Fruit fly (Drosophila melanogaster): ENCODE results near the gene CG17376.

CG17376 gene

dm6 chr2L:6794956-6795522, 5.7 kb downstream of the CG17376 start:
- peak; percentile 13 for TF ChIP-seq Hr4 (GFP tag; optimal IDR thresholded peaks at IDR 0.05)
- peak; percentile 22 for TF ChIP-seq topi (GFP tag; optimal IDR thresholded peaks at IDR 0.05)
- TF ChIP-seq CG34406 (GFP tag; optimal IDR thresholded peaks at IDR 0.05) = no peak
- 0 out of 3 replicates have a peak, but pooled peaks have one; percentile 15 for TF ChIP-seq CG6163 (GFP tag; IDR thresholded peaks at IDR 0.05)
- 0 out of 3 replicates have a peak, but pooled peaks have one; percentile 8 for TF ChIP-seq CG8119 (GFP tag; IDR thresholded peaks at IDR 0.05)
- TF ChIP-seq CG11762 (GFP tag; optimal IDR thresholded peaks at IDR 0.05; ENCODE audit: insufficient read depth) = no peak
- TF ChIP-seq net (GFP tag; optimal IDR thresholded peaks at IDR 0.05) = peak; percentile 2
- no peak for TF ChIP-seq Ets21C (GFP tag; optimal IDR thresholded peaks at IDR 0.05)
- no peak for TF ChIP-seq CG1621 (tag; optimal IDR thresholded peaks at IDR 0.05)
- no peak for TF ChIP-seq esn (GFP tag; optimal IDR thresholded peaks at IDR 0.05)
- peak; percentile 79 for TF ChIP-seq Eip78C (GFP tag)
- TF ChIP-seq CG6808 (GFP tag; optimal IDR thresholded peaks at IDR 0.05) = no peak
- peak; percentile 73 for TF ChIP-seq svp (GFP tag)
- peak; percentile 5 for TF ChIP-seq Ets96B (tag; optimal IDR thresholded peaks at IDR 0.05)
- peak; percentile 21 for TF ChIP-seq achi (GFP tag; optimal IDR thresholded peaks at IDR 0.05)
- peak; percentile 6 for TF ChIP-seq CG3919 (GFP tag; optimal IDR thresholded peaks at IDR 0.05)
- TF ChIP-seq CG32006 (GFP tag; optimal IDR thresholded peaks at IDR 0.05) = peak; percentile 44

- no peak for TF ChIP-seq svp (GFP tag)
- TF ChIP-seq CG3919 (GFP tag; optimal IDR thresholded peaks at IDR 0.05) = no peak
- TF ChIP-seq OdsH (GFP tag; optimal IDR thresholded peaks at IDR 0.05) = no peak
- TF ChIP-seq Eip78C (GFP tag) = no peak
- TF ChIP-seq CG10631 (GFP tag; optimal IDR thresholded peaks at IDR 0.05) = no peak
- no peak for TF ChIP-seq Ets96B (tag; optimal IDR thresholded peaks at IDR 0.05)
- peak; percentile 49 for TF ChIP-seq fkh (GFP tag; optimal IDR thresholded peaks at IDR 0.05)
- peak; percentile 12 for TF ChIP-seq CG6854 (GFP tag; optimal IDR thresholded peaks at IDR 0.05)
- TF ChIP-seq CG1621 (tag; optimal IDR thresholded peaks at IDR 0.05) = no peak
- no peak for TF ChIP-seq Sox14 (GFP tag; optimal IDR thresholded peaks at IDR 0.05)
- TF ChIP-seq CG8632 (GFP tag; optimal IDR thresholded peaks at IDR 0.05) = no peak
- no peak for TF ChIP-seq pdm3 (GFP tag; optimal IDR thresholded peaks at IDR 0.05)
- TF ChIP-seq vri (GFP tag; optimal IDR thresholded peaks at IDR 0.05) = no peak
- no peak for TF ChIP-seq CG31627 (GFP tag; optimal IDR thresholded peaks at IDR 0.05)
- 0 out of 3 replicates have a peak, but pooled peaks have one; percentile 7 for TF ChIP-seq eg (GFP tag; IDR thresholded peaks at IDR 0.05)
- no peak for TF ChIP-seq Met (GFP tag; optimal IDR thresholded peaks at IDR 0.05)
- TF ChIP-seq salr (GFP tag; optimal IDR thresholded peaks at IDR 0.05) = no peak
- TF ChIP-seq fd85E (GFP tag; optimal IDR thresholded peaks at IDR 0.05) = no peak
- TF ChIP-seq spab (GFP tag; optimal IDR thresholded peaks at IDR 0.05) = no peak
- TF ChIP-seq CG9139 (GFP tag; optimal IDR thresholded peaks at IDR 0.05) = no peak
- TF ChIP-seq Eip75B (GFP tag; optimal IDR thresholded peaks at IDR 0.05) = no peak
- no peak for TF ChIP-seq CG16779 (tag; optimal IDR thresholded peaks at IDR 0.05)
- TF ChIP-seq topi (GFP tag; optimal IDR thresholded peaks at IDR 0.05) = no peak
Observed at dm6 chr2L:6794418-6794793, 6.3 kb downstream of the CG17376 start.

- no peak for TF ChIP-seq salr (GFP tag; optimal IDR thresholded peaks at IDR 0.05)
- no peak for TF ChIP-seq acj6 (GFP tag; optimal IDR thresholded peaks at IDR 0.05)
- peak; percentile 4 for TF ChIP-seq CG1621 (tag; optimal IDR thresholded peaks at IDR 0.05)
- TF ChIP-seq CG8319 (GFP tag; optimal IDR thresholded peaks at IDR 0.05) = no peak
- TF ChIP-seq CG6808 (GFP tag; optimal IDR thresholded peaks at IDR 0.05) = peak; percentile 3
- no peak for TF ChIP-seq Smox (GFP tag; optimal IDR thresholded peaks at IDR 0.05)
- no peak for TF ChIP-seq ss (GFP tag; optimal IDR thresholded peaks at IDR 0.05)
- TF ChIP-seq svp (GFP tag) = peak; percentile 46
- TF ChIP-seq CG6163 (GFP tag; IDR thresholded peaks at IDR 0.05) = no peak
- no peak for TF ChIP-seq Hr4 (GFP tag; optimal IDR thresholded peaks at IDR 0.05)
- peak; percentile 6 for TF ChIP-seq CG7368 (GFP tag; optimal IDR thresholded peaks at IDR 0.05)
- peak; percentile 23 for TF ChIP-seq dsx (GFP tag; optimal IDR thresholded peaks at IDR 0.05; ENCODE audit: poor library complexity, severe bottlenecking)
- 0 out of 3 replicates have a peak, but pooled peaks have one; percentile 24 for TF ChIP-seq eg (GFP tag; IDR thresholded peaks at IDR 0.05)
- no peak for TF ChIP-seq net (GFP tag; optimal IDR thresholded peaks at IDR 0.05)
- no peak for TF ChIP-seq CG3919 (GFP tag; optimal IDR thresholded peaks at IDR 0.05)
- no peak for TF ChIP-seq Sox14 (GFP tag; optimal IDR thresholded peaks at IDR 0.05)
- no peak for TF ChIP-seq lz (GFP tag; optimal IDR thresholded peaks at IDR 0.05)
- no peak for TF ChIP-seq CG10631 (GFP tag; optimal IDR thresholded peaks at IDR 0.05)
- no peak for TF ChIP-seq CG34406 (GFP tag; optimal IDR thresholded peaks at IDR 0.05)
- no peak for TF ChIP-seq Eip75B (GFP tag; optimal IDR thresholded peaks at IDR 0.05)
- TF ChIP-seq CG15336 (GFP tag; IDR thresholded peaks at IDR 0.05) = no peak
Observed at dm6 chr2L:6793763-6794417, 6.8 kb downstream of the CG17376 start.
